Worm (Caenorhabditis elegans) whole organism, L3 larva: ENCODE measurements around the gene T21E8.5.
A peak's percentile ranks its signal among the peaks of the same experiment; 100 is the strongest.

Experiments
- R02D3.7 ChIP-seq: fragments of 150-350 bp; optimal IDR thresholded peaks from 2 replicates; lab custom pipeline; 2014; ENCODE audit warnings: missing biosample characterization, missing genetic modification characterization
- ZK546.5 ChIP-seq: sonication (generic microtip); optimal IDR thresholded peaks from 2 replicates; lab custom pipeline; 2017; ENCODE audit warnings: missing biosample characterization, missing genetic modification characterization
- ama-1 ChIP-seq: fragments of 150-350 bp; optimal IDR thresholded peaks from 2 replicates; lab custom pipeline; 2018
- ceh-16 ChIP-seq: sonication (generic microtip); optimal IDR thresholded peaks from 2 replicates; lab custom pipeline; 2017; ENCODE audit warnings: missing biosample characterization, missing genetic modification characterization
- ceh-28 ChIP-seq: fragments of 150-350 bp; optimal IDR thresholded peaks from 2 replicates; lab custom pipeline; 2014; ENCODE audit warnings: missing biosample characterization, missing genetic modification reagents, missing genetic modification characterization
- ceh-9 ChIP-seq: sonication (generic microtip); optimal IDR thresholded peaks from 2 replicates; lab custom pipeline; 2018; ENCODE audit warnings: missing biosample characterization, missing genetic modification characterization
- egl-27 ChIP-seq: sonication (generic microtip); optimal IDR thresholded peaks from 4 replicates; lab custom pipeline; 2017; ENCODE audit warnings: missing biosample characterization, missing genetic modification reagents, missing genetic modification characterization
- egl-5 ChIP-seq: fragments of 150-350 bp; optimal IDR thresholded peaks from 2 replicates; lab custom pipeline; 2017; ENCODE audit warnings: missing biosample characterization, missing genetic modification reagents, missing genetic modification characterization, inconsistent platforms
- elt-2 ChIP-seq: sonication (generic microtip); optimal IDR thresholded peaks from 2 replicates; lab custom pipeline; 2016; ENCODE audit warnings: missing genetic modification reagents, mild to moderate bottlenecking, missing genetic modification characterization, missing compliant biosample characterization
- eor-1 ChIP-seq, 2 experiments: fragments of 150-350 bp; optimal IDR thresholded peaks; 2 replicates each; lab custom pipeline; 2014 to 2018; ENCODE audit warnings: missing biosample characterization in 2 of 2, missing genetic modification characterization in 2 of 2
- fkh-10 ChIP-seq: sonication (generic microtip); optimal IDR thresholded peaks from 2 replicates; lab custom pipeline; 2017; ENCODE audit warnings: missing biosample characterization, missing genetic modification reagents, missing genetic modification characterization
- fkh-2 ChIP-seq: fragments of 150-350 bp; optimal IDR thresholded peaks from 2 replicates; lab custom pipeline; 2014; ENCODE audit warnings: missing biosample characterization, missing genetic modification reagents, missing genetic modification characterization
- fos-1 ChIP-seq: fragments of 150-350 bp; optimal IDR thresholded peaks from 2 replicates; lab custom pipeline; 2014; ENCODE audit warnings: missing biosample characterization, missing genetic modification characterization
- hmg-11 ChIP-seq: sonication (generic microtip); optimal IDR thresholded peaks from 2 replicates; lab custom pipeline; 2016; ENCODE audit warnings: missing genetic modification characterization, missing compliant biosample characterization
- lin-39 ChIP-seq: fragments of 150-350 bp; optimal IDR thresholded peaks from 2 replicates; lab custom pipeline; 2018; ENCODE audit warnings: missing biosample characterization, missing genetic modification reagents, missing genetic modification characterization
- lsy-12 ChIP-seq: sonication (generic microtip); optimal IDR thresholded peaks from 2 replicates; lab custom pipeline; 2016; ENCODE audit warnings: mild to moderate bottlenecking, missing genetic modification characterization, missing compliant biosample characterization
- mml-1 ChIP-seq: fragments of 150-350 bp; sonication (generic microtip); optimal IDR thresholded peaks from 3 replicates; lab custom pipeline; 2014; ENCODE audit warnings: missing biosample characterization, missing genetic modification characterization
- nfya-1 ChIP-seq: sonication (generic microtip); optimal IDR thresholded peaks from 2 replicates; lab custom pipeline; 2017; ENCODE audit warnings: missing genetic modification characterization, mild to moderate bottlenecking, missing compliant biosample characterization, antibody characterized with exemption, moderate library complexity; ENCODE audit not compliant: insufficient read depth
- nhr-11 ChIP-seq: fragments of 150-350 bp; optimal IDR thresholded peaks from 2 replicates; lab custom pipeline; 2014; ENCODE audit warnings: missing biosample characterization, missing genetic modification characterization
- nhr-237 ChIP-seq: fragments of 150-350 bp; optimal IDR thresholded peaks from 2 replicates; lab custom pipeline; 2014; ENCODE audit warnings: missing biosample characterization, missing genetic modification characterization
- nhr-25 ChIP-seq: sonication (generic microtip); optimal IDR thresholded peaks from 2 replicates; lab custom pipeline; 2017; ENCODE audit warnings: missing biosample characterization, missing genetic modification characterization
- nhr-28 ChIP-seq: fragments of 150-350 bp; optimal IDR thresholded peaks from 2 replicates; lab custom pipeline; 2014; ENCODE audit warnings: missing biosample characterization, missing genetic modification characterization
- nhr-43 ChIP-seq: sonication (generic microtip); optimal IDR thresholded peaks from 2 replicates; lab custom pipeline; 2016; ENCODE audit warnings: mild to moderate bottlenecking, missing genetic modification characterization, missing compliant biosample characterization; ENCODE audit not compliant: poor library complexity, severe bottlenecking
- nhr-76 ChIP-seq: fragments of 150-350 bp; sonication (generic microtip); optimal IDR thresholded peaks from 5 replicates; lab custom pipeline; 2014; ENCODE audit warnings: missing biosample characterization, missing genetic modification characterization
- nhr-77 ChIP-seq: fragments of 150-350 bp; optimal IDR thresholded peaks from 2 replicates; lab custom pipeline; 2014; ENCODE audit warnings: missing biosample characterization, missing genetic modification characterization
- pha-4 ChIP-seq: fragments of 150-350 bp; optimal IDR thresholded peaks from 2 replicates; lab custom pipeline; 2014; ENCODE audit warnings: missing biosample characterization, missing genetic modification reagents, missing genetic modification characterization
- pqm-1 ChIP-seq: fragments of 150-350 bp; optimal IDR thresholded peaks from 2 replicates; lab custom pipeline; 2017; ENCODE audit warnings: missing biosample characterization, missing genetic modification characterization, inconsistent platforms
- sea-2 ChIP-seq: fragments of 150-350 bp; sonication (generic microtip); optimal IDR thresholded peaks from 4 replicates; lab custom pipeline; 2014; ENCODE audit warnings: missing biosample characterization, missing genetic modification reagents, missing genetic modification characterization
- skn-1 ChIP-seq: fragments of 150-350 bp; optimal IDR thresholded peaks from 2 replicates; lab custom pipeline; 2014; ENCODE audit warnings: missing biosample characterization, missing genetic modification characterization
- tbx-2 ChIP-seq: sonication (generic microtip); optimal IDR thresholded peaks from 2 replicates; lab custom pipeline; 2016; ENCODE audit warnings: mild to moderate bottlenecking, missing genetic modification characterization, missing compliant biosample characterization
- unc-39 ChIP-seq: sonication (generic microtip); optimal IDR thresholded peaks from 4 replicates; lab custom pipeline; 2017; ENCODE audit warnings: missing biosample characterization, missing genetic modification characterization
- unc-62 ChIP-seq: fragments of 150-350 bp; sonication (generic microtip); optimal IDR thresholded peaks from 4 replicates; lab custom pipeline; 2014; ENCODE audit warnings: missing biosample characterization, missing genetic modification reagents, missing genetic modification characterization
- zag-1 ChIP-seq: fragments of 150-350 bp; optimal IDR thresholded peaks from 2 replicates; lab custom pipeline; 2014; ENCODE audit warnings: missing biosample characterization, missing genetic modification characterization
- ztf-11 ChIP-seq: fragments of 150-350 bp; optimal IDR thresholded peaks from 2 replicates; lab custom pipeline; 2014; ENCODE audit warnings: missing biosample characterization, missing genetic modification characterization

T21E8.5 gene

DNA sequence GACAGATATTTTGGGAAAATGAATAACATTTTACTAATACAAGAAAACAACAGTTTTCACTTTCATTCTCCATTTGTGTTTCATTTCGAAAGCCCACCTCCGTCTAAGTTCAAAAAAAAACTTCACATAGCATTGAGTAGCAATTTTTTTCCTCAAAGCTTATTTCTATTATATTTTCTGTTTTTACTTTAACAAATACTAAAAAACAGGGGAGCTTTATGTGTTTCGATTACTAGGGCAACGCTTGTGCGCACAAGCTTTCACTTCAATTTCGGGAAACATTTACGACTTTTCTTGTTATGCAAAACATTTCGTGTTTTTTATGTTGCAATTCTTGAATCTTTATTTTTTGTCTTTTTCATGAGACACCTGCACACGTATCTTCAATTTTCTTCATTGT lies at the start of gene T21E8.5:
TSS of gene T21E8.5 (plus strand) at position 301 of the 400 bp plus-strand sequence.
- TF ChIP-seq lin-39 (tag; lab: Kevin White, UChicago) (no peak), ztf-11 (no peak), fos-1 (tag; lab: Kevin White, UChicago) (no peak), ceh-28 (tag; lab: Kevin White, UChicago) (no peak)

DNA sequence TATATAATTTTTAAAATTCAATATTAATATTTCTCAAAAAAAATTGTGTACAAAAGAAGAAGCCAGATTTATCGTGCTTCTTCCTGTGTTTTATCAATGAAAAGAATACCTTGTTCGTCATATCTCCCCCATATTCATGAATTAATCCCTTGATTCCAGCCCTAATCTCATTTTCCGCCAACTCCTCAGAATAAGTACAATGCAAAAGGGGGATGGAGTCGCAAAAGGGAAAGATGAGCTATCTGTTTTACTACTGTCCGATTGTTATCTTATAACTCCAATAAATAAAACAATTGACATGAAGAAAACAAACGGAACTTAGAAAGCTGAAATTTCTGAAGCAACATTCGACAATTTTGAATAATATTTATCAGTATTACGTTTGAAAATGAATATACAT lies 48.4 kb upstream of the T21E8.5 start:
- no peak for TF ChIP-seq fos-1 (tag; lab: Kevin White, UChicago)
- TF ChIP-seq fkh-10 = no peak
- TF ChIP-seq hmg-11 (tag; lab: Kevin White, UChicago) = no peak
- no peak for TF ChIP-seq sea-2
- no peak for TF ChIP-seq skn-1
- no peak for TF ChIP-seq pqm-1
- no peak for TF ChIP-seq nhr-25 (tag; lab: Kevin White, UChicago)
- no peak for TF ChIP-seq nhr-77 (tag; lab: Kevin White, UChicago)
- TF ChIP-seq mml-1 (tag; lab: Kevin White, UChicago) = no peak
- TF ChIP-seq R02D3.7 = no peak

DNA sequence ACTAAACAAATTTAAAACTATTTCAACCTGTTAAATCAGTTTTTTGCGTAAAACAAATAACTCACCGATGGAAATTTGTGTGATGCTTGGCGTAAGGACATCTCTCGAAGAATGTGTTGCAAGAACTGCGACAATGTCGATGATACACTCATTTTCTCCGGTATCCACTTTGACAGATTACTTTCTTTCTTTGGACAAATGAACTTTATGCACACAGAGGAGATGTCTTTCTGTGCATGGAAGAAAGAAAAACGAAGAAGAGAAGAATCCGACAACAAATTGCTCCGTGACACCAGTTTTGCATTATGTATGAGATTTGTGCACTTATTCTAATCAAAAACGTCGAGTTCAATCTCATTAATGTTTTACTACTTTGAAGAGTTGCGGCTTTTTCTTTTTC lies 47.4 kb upstream of the T21E8.5 start, which contains the start of gene plc-1:
TSS of gene plc-1 (minus strand) at position 101 of the 400 bp plus-strand sequence.
- TF ChIP-seq tbx-2 (tag; lab: Kevin White, UChicago) = no peak
- TF ChIP-seq ZK546.5 (tag; lab: Kevin White, UChicago) = no peak
- TF ChIP-seq ama-1 = no peak
- no peak for TF ChIP-seq eor-1 (tag; optimal IDR thresholded peaks at IDR 0.05; lab: Kevin White, UChicago)
- no peak for TF ChIP-seq ceh-9
- TF ChIP-seq ceh-16 (tag; lab: Kevin White, UChicago) = no peak
- TF ChIP-seq nhr-25 (tag; lab: Kevin White, UChicago) = no peak
- no peak for TF ChIP-seq sea-2
- no peak for TF ChIP-seq pha-4 (tag; lab: Kevin White, UChicago)
- TF ChIP-seq zag-1 (tag; lab: Kevin White, UChicago) = no peak
- no peak for TF ChIP-seq ztf-11
- no peak for TF ChIP-seq ceh-28 (tag; lab: Kevin White, UChicago)
- TF ChIP-seq nhr-11 (tag; lab: Kevin White, UChicago) = no peak
- TF ChIP-seq elt-2 (tag; lab: Kevin White, UChicago) = no peak
- no peak for TF ChIP-seq egl-27 (tag; lab: Kevin White, UChicago)
- TF ChIP-seq R02D3.7 = no peak
- no peak for TF ChIP-seq nhr-28 (tag; lab: Kevin White, UChicago)
- TF ChIP-seq skn-1 = no peak

DNA sequence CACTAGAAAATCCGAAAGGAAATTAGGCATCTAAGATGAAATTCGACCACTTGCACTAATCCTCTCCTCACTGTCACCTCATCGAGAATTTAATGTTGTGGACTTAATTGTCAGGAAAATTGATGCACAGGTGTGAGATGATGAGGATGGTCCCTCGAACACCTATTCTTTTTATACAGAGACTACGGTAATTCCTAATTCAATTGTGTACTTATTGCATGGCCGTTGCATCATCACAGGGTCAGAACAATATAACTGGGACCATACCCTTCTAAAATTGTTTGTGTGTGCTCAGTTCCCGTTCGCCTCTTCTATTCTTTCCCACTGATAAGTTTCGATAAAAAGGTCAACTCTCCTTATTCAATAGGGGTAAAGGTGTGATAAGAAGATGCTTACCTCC lies 41.8 kb upstream of the T21E8.5 start:
- TF ChIP-seq nhr-237 (tag; lab: Kevin White, UChicago) = no peak
- peak; percentile 17 for TF ChIP-seq elt-2 (tag; lab: Kevin White, UChicago)
- TF ChIP-seq, all 47 proteins: peak for 1

DNA sequence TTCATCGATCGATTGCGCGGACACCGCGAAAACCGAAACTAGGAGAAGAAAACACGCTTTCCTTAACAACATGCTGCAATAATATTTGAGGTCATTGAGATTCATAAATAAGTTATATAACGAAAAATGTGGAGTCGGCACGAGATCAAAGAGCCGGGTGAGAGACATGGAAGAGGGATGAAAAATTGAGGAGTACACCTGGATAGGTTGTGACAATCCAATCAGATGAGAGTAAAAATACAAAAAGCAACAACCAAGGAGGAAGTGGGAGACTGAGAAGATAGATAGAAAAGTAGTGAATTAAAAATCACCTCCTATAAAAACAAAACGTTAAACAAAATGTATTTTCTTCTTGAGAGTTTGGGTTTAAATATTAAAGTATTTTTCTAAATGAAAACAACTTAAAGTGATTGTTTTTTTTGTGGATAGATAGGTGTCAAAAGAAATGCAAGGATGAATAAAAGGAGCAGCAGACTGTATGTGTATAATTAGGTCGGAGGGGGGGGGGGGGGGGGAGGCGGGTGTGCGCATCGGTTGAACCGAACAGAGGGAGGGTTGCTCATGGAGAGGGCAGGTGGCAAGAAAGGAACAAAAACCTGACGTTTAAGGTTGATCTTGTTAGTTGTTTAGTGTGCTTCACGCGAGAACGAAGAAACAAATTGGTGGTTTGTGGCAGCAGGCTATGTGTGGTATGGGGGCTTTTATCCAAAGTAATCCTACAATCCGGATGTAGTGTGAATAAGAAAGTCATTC lies 41.2 kb upstream of the T21E8.5 start, which contains the start of gene C05A9.2:
TSS of gene C05A9.2 (minus strand) at position 73 of the 753 bp plus-strand sequence.
- TF ChIP-seq nhr-77 (tag; lab: Kevin White, UChicago) (no peak), lsy-12 (tag; lab: Kevin White, UChicago) (no peak), pha-4 (tag; lab: Kevin White, UChicago) (no peak), fos-1 (tag; lab: Kevin White, UChicago) (no peak), nfya-1 (no peak), ZK546.5 (tag; lab: Kevin White, UChicago) (no peak), unc-62 (GFP tag; lab: Kevin White, UChicago) (no peak), nhr-43 (no peak), mml-1 (tag; lab: Kevin White, UChicago) (no peak), nhr-76 (no peak), egl-27 (tag; lab: Kevin White, UChicago) (no peak), unc-39 (tag; lab: Kevin White, UChicago) (no peak), nhr-11 (tag; lab: Kevin White, UChicago) (no peak), fkh-2 (tag; lab: Kevin White, UChicago) (no peak), egl-5 (tag; lab: Kevin White, UChicago) (no peak)
